Fruit fly (Drosophila melanogaster) whole organism, embryonic: ENCODE measurements around the gene mRpL39.

Experiments used
- Asciz ChIP-seq: fragments of 200-800 bp; sonication (Bioruptor generic); optimal IDR thresholded peaks from 2 replicates; lab custom pipeline; 2017; ENCODE audit warnings: missing biosample characterization, mild to moderate bottlenecking, missing genetic modification characterization, missing genetic modification reagents
- B-H1 ChIP-seq: fragments of 200-800 bp; sonication (Bioruptor generic); IDR thresholded peaks from 3 replicates; pipeline ENCODE4 v1.3.6; 2022; ENCODE audit warnings: missing biosample characterization, missing genetic modification characterization
- C15 ChIP-seq: fragments of 200-800 bp; sonication (Bioruptor generic); IDR thresholded peaks from 3 replicates; pipeline ENCODE4 v1.3.6; 2022; ENCODE audit warnings: missing biosample characterization, missing genetic modification characterization
- CG10959 ChIP-seq: fragments of 200-800 bp; sonication (Bioruptor generic); IDR thresholded peaks from 2 replicates; pipeline ENCODE4 v1.3.6; 2022; ENCODE audit warnings: missing biosample characterization, missing genetic modification characterization
- CG10979 ChIP-seq: fragments of 200-800 bp; sonication (Bioruptor generic); optimal IDR thresholded peaks from 2 replicates; lab custom pipeline; 2018; ENCODE audit warnings: missing biosample characterization, mild to moderate bottlenecking, missing genetic modification characterization, moderate library complexity
- CG13123 ChIP-seq: fragments of 200-800 bp; sonication (Bioruptor generic); optimal IDR thresholded peaks from 2 replicates; lab custom pipeline; 2016; ENCODE audit warnings: missing biosample characterization, missing genetic modification characterization
- CG13424 ChIP-seq: fragments of 200-800 bp; sonication (Bioruptor generic); optimal IDR thresholded peaks from 2 replicates; lab custom pipeline; 2019; ENCODE audit warnings: missing biosample characterization, mild to moderate bottlenecking, missing genetic modification characterization, moderate library complexity
- CG13775 ChIP-seq: fragments of 200-800 bp; sonication (Bioruptor generic); optimal IDR thresholded peaks from 3 replicates; lab custom pipeline; 2017; ENCODE audit warnings: missing biosample characterization, mild to moderate bottlenecking, missing genetic modification characterization
- CG15479 ChIP-seq: fragments of 200-800 bp; sonication (Bioruptor generic); optimal IDR thresholded peaks from 3 replicates; lab custom pipeline; 2019; ENCODE audit warnings: missing biosample characterization, mild to moderate bottlenecking, missing genetic modification characterization, moderate library complexity
- CG17359 ChIP-seq: fragments of 200-800 bp; sonication (Bioruptor generic); optimal IDR thresholded peaks from 3 replicates; lab custom pipeline; 2018; ENCODE audit warnings: missing biosample characterization, mild to moderate bottlenecking, missing genetic modification characterization, moderate library complexity
- CG17361 ChIP-seq: fragments of 200-800 bp; sonication (Bioruptor generic); IDR thresholded peaks from 3 replicates; pipeline ENCODE4 v1.3.6; 2022; ENCODE audit warnings: missing biosample characterization, missing genetic modification characterization
- CG18599 ChIP-seq: fragments of 200-800 bp; sonication (Bioruptor generic); optimal IDR thresholded peaks from 3 replicates; lab custom pipeline; 2017; ENCODE audit warnings: missing biosample characterization, missing genetic modification characterization, mild to moderate bottlenecking, moderate library complexity, missing genetic modification reagents
- CG32532 ChIP-seq: fragments of 200-800 bp; sonication (Bioruptor generic); IDR thresholded peaks from 2 replicates; pipeline ENCODE4 v1.3.6; 2022; ENCODE audit warnings: missing biosample characterization, missing genetic modification characterization
- CG5180 ChIP-seq: fragments of 200-800 bp; sonication (Bioruptor generic); optimal IDR thresholded peaks from 3 replicates; lab custom pipeline; 2017; ENCODE audit warnings: missing biosample characterization, missing genetic modification characterization, mild to moderate bottlenecking, moderate library complexity, missing genetic modification reagents
- CG6854 ChIP-seq: fragments of 200-800 bp; sonication (Bioruptor generic); optimal IDR thresholded peaks from 3 replicates; lab custom pipeline; 2017; ENCODE audit warnings: missing biosample characterization, mild to moderate bottlenecking, missing genetic modification characterization
- CG7745 ChIP-seq: fragments of 200-800 bp; sonication (Bioruptor generic); optimal IDR thresholded peaks from 2 replicates; lab custom pipeline; 2018; ENCODE audit warnings: missing biosample characterization, mild to moderate bottlenecking, missing genetic modification characterization, moderate library complexity
- CG8944 ChIP-seq: fragments of 200-800 bp; sonication (Bioruptor generic); optimal IDR thresholded peaks from 3 replicates; lab custom pipeline; 2016; ENCODE audit warnings: missing biosample characterization, missing genetic modification characterization
- CG9817 ChIP-seq: fragments of 200-800 bp; sonication (Bioruptor generic); optimal IDR thresholded peaks from 2 replicates; lab custom pipeline; 2018; ENCODE audit warnings: missing biosample characterization, mild to moderate bottlenecking, missing genetic modification characterization, moderate library complexity
- CHES-1-like ChIP-seq: fragments of 200-800 bp; sonication (Bioruptor generic); optimal IDR thresholded peaks from 2 replicates; lab custom pipeline; 2016; ENCODE audit warnings: missing biosample characterization, missing genetic modification characterization
- Camta ChIP-seq: fragments of 200-800 bp; sonication (Bioruptor generic); optimal IDR thresholded peaks from 2 replicates; lab custom pipeline; 2016; ENCODE audit warnings: missing biosample characterization, missing genetic modification characterization
- D ChIP-seq, 2 experiments: fragments of 200-800 bp in 1 of 2; fragments of >200 bp in 1 of 2; sonication (Bioruptor generic) in 1 of 2; optimal IDR thresholded peaks; 2 replicates in 1 of 2; 3 replicates in 1 of 2; lab custom pipeline; 2017; ENCODE audit warnings: mild to moderate bottlenecking in 1 of 2, missing biosample characterization in 1 of 2, missing genetic modification characterization in 1 of 2, missing genetic modification reagents in 1 of 2
- Fer2 ChIP-seq: fragments of 200-800 bp; sonication (Bioruptor generic); optimal IDR thresholded peaks from 2 replicates; lab custom pipeline; 2018; ENCODE audit warnings: missing biosample characterization, mild to moderate bottlenecking, missing genetic modification characterization, moderate library complexity
- Hmx ChIP-seq: fragments of 200-800 bp; sonication (Bioruptor generic); optimal IDR thresholded peaks from 2 replicates; lab custom pipeline; 2016; ENCODE audit warnings: missing biosample characterization, missing genetic modification characterization
- Kr ChIP-seq: fragments of 200-800 bp; sonication (Bioruptor generic); optimal IDR thresholded peaks from 2 replicates; lab custom pipeline; 2017; ENCODE audit warnings: missing biosample characterization, mild to moderate bottlenecking, missing genetic modification characterization
- NK7.1 ChIP-seq: fragments of 200-800 bp; sonication (Bioruptor generic); optimal IDR thresholded peaks from 3 replicates; lab custom pipeline; 2016; ENCODE audit warnings: missing biosample characterization, missing genetic modification characterization
- Neu2 ChIP-seq: fragments of 200-800 bp; sonication (Bioruptor generic); optimal IDR thresholded peaks from 3 replicates; lab custom pipeline; 2016; ENCODE audit warnings: missing biosample characterization, missing genetic modification characterization, borderline replicate concordance
- Six4 ChIP-seq: fragments of 200-800 bp; sonication (Bioruptor generic); optimal IDR thresholded peaks from 2 replicates; lab custom pipeline; 2016; ENCODE audit warnings: missing biosample characterization, missing genetic modification characterization
- Ssrp ChIP-seq: fragments of 200-800 bp; sonication (Bioruptor generic); optimal IDR thresholded peaks from 2 replicates; lab custom pipeline; 2018; ENCODE audit warnings: missing biosample characterization, mild to moderate bottlenecking, missing genetic modification characterization, moderate library complexity
- Xrp1 ChIP-seq: fragments of 200-800 bp; sonication (Bioruptor generic); IDR thresholded peaks from 2 replicates; pipeline ENCODE4 v1.3.6; 2022; ENCODE audit warnings: missing biosample characterization, missing genetic modification characterization
- aop ChIP-seq: fragments of 200-800 bp; sonication (Bioruptor generic); IDR thresholded peaks from 2 replicates; pipeline ENCODE4 v1.3.6; 2022; ENCODE audit warnings: missing biosample characterization, missing genetic modification characterization
- cad ChIP-seq: fragments of >200 bp; optimal IDR thresholded peaks from 2 replicates; lab custom pipeline; 2017; ENCODE audit warnings: missing biosample characterization, missing genetic modification characterization
- chm ChIP-seq: fragments of 200-800 bp; sonication (Bioruptor generic); IDR thresholded peaks from 2 replicates; pipeline ENCODE4 v1.3.6; 2022; ENCODE audit warnings: missing biosample characterization, missing genetic modification characterization
- grn ChIP-seq: fragments of 200-800 bp; sonication (Bioruptor generic); optimal IDR thresholded peaks from 3 replicates; lab custom pipeline; 2017; ENCODE audit warnings: missing biosample characterization, missing genetic modification characterization
- gro ChIP-seq: fragments of 200-800 bp; sonication (Bioruptor generic); optimal IDR thresholded peaks from 2 replicates; lab custom pipeline; 2016; ENCODE audit warnings: missing biosample characterization, missing genetic modification characterization
- insv ChIP-seq, 2 experiments: fragments of 200-800 bp; sonication (Bioruptor generic); optimal IDR thresholded peaks; 3 replicates each; lab custom pipeline; 2016 to 2018; ENCODE audit warnings: missing biosample characterization in 2 of 2, missing genetic modification characterization in 2 of 2
- kni ChIP-seq: fragments of 200-800 bp; sonication (Bioruptor generic); optimal IDR thresholded peaks from 3 replicates; lab custom pipeline; 2017; ENCODE audit warnings: mild to moderate bottlenecking, missing biosample characterization, missing genetic modification reagents, missing genetic modification characterization
- lov ChIP-seq, 2 experiments: fragments of 200-800 bp in 1 of 2; fragments of >200 bp in 1 of 2; sonication (Bioruptor generic) in 1 of 2; IDR thresholded peaks in 1 of 2; optimal IDR thresholded peaks in 1 of 2; 2 replicates in 1 of 2; 3 replicates in 1 of 2; pipeline versions ENCODE4 v1.3.6 to Lab custom; 2017 to 2022; ENCODE audit warnings: missing biosample characterization in 1 of 2, missing genetic modification characterization in 1 of 2
- mirr ChIP-seq: fragments of 200-800 bp; sonication (Bioruptor generic); optimal IDR thresholded peaks from 3 replicates; lab custom pipeline; 2018; ENCODE audit warnings: missing biosample characterization, mild to moderate bottlenecking, missing genetic modification characterization
- odd ChIP-seq: fragments of 200-800 bp; sonication (Bioruptor generic); optimal IDR thresholded peaks from 2 replicates; lab custom pipeline; 2017; ENCODE audit warnings: missing biosample characterization, mild to moderate bottlenecking, missing genetic modification characterization
- pita ChIP-seq: fragments of 200-800 bp; sonication (Bioruptor generic); optimal IDR thresholded peaks from 2 replicates; lab custom pipeline; 2017; ENCODE audit warnings: missing biosample characterization, mild to moderate bottlenecking, missing genetic modification characterization
- pros ChIP-seq: fragments of 200-800 bp; sonication (Bioruptor generic); optimal IDR thresholded peaks from 3 replicates; lab custom pipeline; 2019; ENCODE audit warnings: missing biosample characterization, mild to moderate bottlenecking, missing genetic modification characterization, moderate library complexity
- sug ChIP-seq: fragments of 200-800 bp; optimal IDR thresholded peaks from 2 replicates; lab custom pipeline; 2019; ENCODE audit warnings: missing biosample characterization, mild to moderate bottlenecking, missing genetic modification characterization, moderate library complexity
- tll ChIP-seq, 2 experiments: fragments of 200-800 bp in 1 of 2; fragments of >200 bp in 1 of 2; sonication (Bioruptor generic) in 1 of 2; optimal IDR thresholded peaks; 2 replicates each; lab custom pipeline; 2017 to 2019; ENCODE audit warnings: missing biosample characterization in 2 of 2, missing genetic modification characterization in 2 of 2, mild to moderate bottlenecking in 1 of 2, moderate library complexity in 1 of 2
- vvl ChIP-seq: fragments of 200-800 bp; sonication (Bioruptor generic); IDR thresholded peaks from 2 replicates; pipeline ENCODE4 v1.3.6; 2022; ENCODE audit warnings: missing biosample characterization, missing genetic modification characterization
- zen ChIP-seq: fragments of 200-800 bp; sonication (Bioruptor generic); optimal IDR thresholded peaks from 3 replicates; lab custom pipeline; 2018; ENCODE audit warnings: missing biosample characterization, mild to moderate bottlenecking, missing genetic modification characterization, moderate library complexity

Gene mRpL39

dm6 chr3L:14960549-14960948 lies 38.9 kb downstream of the mRpL39 start (continued):
- TF ChIP-seq odd (GFP tag; lab: Kevin White, UChicago) (peak; percentile 19), CG5180 (GFP tag; lab: Kevin White, UChicago) (no peak), CG8944 (GFP tag; lab: Kevin White, UChicago) (no peak), kni (GFP tag; lab: Kevin White, UChicago) (peak; percentile 50), Kr (GFP tag; lab: Kevin White, UChicago) (peak; percentile 5), CG10959 (GFP tag; lab: Robert Waterston, UW) (no peak), tll (GFP tag; optimal IDR thresholded peaks at IDR 0.05; lab: Kevin White, UChicago) (peak in 1 of 2 experiments; percentile 10), cad (GFP tag; lab: Kevin White, UChicago) (no peak), CG10979 (tag; lab: Kevin White, UChicago) (no peak), pros (GFP tag; lab: Kevin White, UChicago) (peak; percentile 80), Camta (GFP tag; lab: Kevin White, UChicago) (no peak), Six4 (GFP tag; lab: Kevin White, UChicago) (peak; percentile 21)

- TF ChIP-seq pros (GFP tag; lab: Kevin White, UChicago) (peak; percentile 82), CG17361 (GFP tag; lab: Robert Waterston, UW) (no peak), zen (tag; lab: Kevin White, UChicago) (peak; percentile 74), CG17359 (no peak), CG13123 (GFP tag; lab: Kevin White, UChicago) (no peak), odd (GFP tag; lab: Kevin White, UChicago) (peak; percentile 44), CHES-1-like (no peak), tll (GFP tag; optimal IDR thresholded peaks at IDR 0.05; lab: Kevin White, UChicago) (peak in 1 of 2 experiments; percentile 71), CG9817 (no peak), Fer2 (no peak), Ssrp (tag; lab: Kevin White, UChicago) (no peak), gro (GFP tag; lab: Kevin White, UChicago) (no peak), vvl (GFP tag; lab: Robert Waterston, UW) (no peak), CG13775 (GFP tag; lab: Kevin White, UChicago) (no peak), CG7745 (no peak), Hmx (no peak), D (optimal IDR thresholded peaks at IDR 0.05; lab: Kevin White, UChicago) (peak; percentile 91), D (GFP tag; optimal IDR thresholded peaks at IDR 0.05; lab: Kevin White, UChicago) (no peak), lov (optimal IDR thresholded peaks at IDR 0.05; lab: Kevin White, UChicago) (no peak), lov (GFP tag; IDR thresholded peaks at IDR 0.05; lab: Robert Waterston, UW) (peak; percentile 57; the same call in 1 of the 3 replicates), CG18599 (GFP tag; lab: Kevin White, UChicago) (no peak), B-H1 (GFP tag; lab: Robert Waterston, UW) (no peak), pita (GFP tag; lab: Kevin White, UChicago) (no peak), CG6854 (GFP tag; lab: Kevin White, UChicago) (no peak), sug (tag; lab: Kevin White, UChicago) (no peak), mirr (GFP tag; lab: Kevin White, UChicago) (no peak), aop (no peak), CG13424 (tag; lab: Kevin White, UChicago) (no peak), chm (peak; percentile 49; the same call in 1 of the 2 replicates), Xrp1 (GFP tag; lab: Robert Waterston, UW) (peak; percentile 33; the same call in 1 of the 2 replicates), CG15479 (peak; percentile 81), grn (GFP tag; lab: Kevin White, UChicago) (peak; percentile 28), C15 (GFP tag; lab: Robert Waterston, UW) (no peak), Six4 (GFP tag; lab: Kevin White, UChicago) (no peak), Neu2 (GFP tag; lab: Kevin White, UChicago) (no peak), NK7.1 (GFP tag; lab: Kevin White, UChicago) (no peak), Asciz (GFP tag; lab: Kevin White, UChicago) (no peak), CG32532 (GFP tag; lab: Robert Waterston, UW) (no peak), insv (GFP tag; optimal IDR thresholded peaks at IDR 0.05; lab: Kevin White, UChicago) (peak in 1 of 2 experiments; percentile 77)
Observed at dm6 chr3L:14958613-14959327, 40.7 kb downstream of the mRpL39 start.
